Worm (Caenorhabditis elegans): Measurements from ENCODE around the gene rrf-3.

Gene rrf-3

ce11 chrII:8137379-8137778 is 24.9 kb upstream of the rrf-3 start:
- TF ChIP-seq C08G9.2 (tag; optimal IDR thresholded peaks at IDR 0.05) (peak; percentile 86), elt-4 (tag; optimal IDR thresholded peaks at IDR 0.05) (no peak), hlh-6 (tag; optimal IDR thresholded peaks at IDR 0.05) (no peak), lin-11 (tag; optimal IDR thresholded peaks at IDR 0.05) (no peak), ztf-16 (tag; optimal IDR thresholded peaks at IDR 0.05) (peak; percentile 28), T23F11.4 (GFP tag; optimal IDR thresholded peaks at IDR 0.05) (no peak), K09A11.1 (tag; optimal IDR thresholded peaks at IDR 0.05; ENCODE audit: insufficient read depth) (no peak), ahr-1 (tag; optimal IDR thresholded peaks at IDR 0.05) (peak; percentile 64), C38D4.7 (GFP tag; optimal IDR thresholded peaks at IDR 0.05) (no peak), ceh-45 (GFP tag; IDR thresholded peaks at IDR 0.05) (no peak), fkh-6 (tag; optimal IDR thresholded peaks at IDR 0.05) (no peak), ets-4 (tag; optimal IDR thresholded peaks at IDR 0.05) (peak; percentile 76), nhr-11 (tag; optimal IDR thresholded peaks at IDR 0.05) (no peak), sox-4 (tag; optimal IDR thresholded peaks at IDR 0.05) (no peak), pha-4 (tag; optimal IDR thresholded peaks at IDR 0.05) (no peak), tbx-7 (tag; optimal IDR thresholded peaks at IDR 0.05) (peak; percentile 77), madf-2 (tag; optimal IDR thresholded peaks at IDR 0.05) (no peak), F13H6.1 (tag; optimal IDR thresholded peaks at IDR 0.05) (peak; percentile 66), hlh-15 (tag; optimal IDR thresholded peaks at IDR 0.05) (no peak), lim-6 (tag; optimal IDR thresholded peaks at IDR 0.05) (peak; percentile 79), ceh-18 (tag; optimal IDR thresholded peaks at IDR 0.05) (no peak), ceh-6 (GFP tag; optimal IDR thresholded peaks at IDR 0.05) (no peak), ttx-3 (tag; optimal IDR thresholded peaks at IDR 0.05) (no peak), rnt-1 (tag; optimal IDR thresholded peaks at IDR 0.05) (peak; percentile 64), nhr-232 (tag; optimal IDR thresholded peaks at IDR 0.05) (no peak), eyg-1 (tag; optimal IDR thresholded peaks at IDR 0.05) (no peak), ceh-34 (tag; optimal IDR thresholded peaks at IDR 0.05) (peak; percentile 19), pat-9 (tag; optimal IDR thresholded peaks at IDR 0.05) (no peak), gmeb-2 (tag; optimal IDR thresholded peaks at IDR 0.05) (no peak), che-1 (tag; optimal IDR thresholded peaks at IDR 0.05) (no peak), unc-86 (tag; optimal IDR thresholded peaks at IDR 0.05) (no peak), pros-1 (tag; optimal IDR thresholded peaks at IDR 0.05) (no peak), ceh-19 (GFP tag; optimal IDR thresholded peaks at IDR 0.05) (no peak), ref-2 (tag; optimal IDR thresholded peaks at IDR 0.05) (peak; percentile 65), ceh-48 (tag; optimal IDR thresholded peaks at IDR 0.05) (no peak), K02D7.2 (tag; optimal IDR thresholded peaks at IDR 0.05) (no peak), ceh-31 (tag; optimal IDR thresholded peaks at IDR 0.05) (peak; percentile 93), hlh-8 (tag; optimal IDR thresholded peaks at IDR 0.05) (peak; percentile 46), sox-2 (GFP tag; IDR thresholded peaks at IDR 0.05) (no peak), hlh-30 (tag; optimal IDR thresholded peaks at IDR 0.05; ENCODE audit: insufficient read depth) (no peak), ama-1 (optimal IDR thresholded peaks at IDR 0.05) (no peak), mec-3 (tag; optimal IDR thresholded peaks at IDR 0.05; ENCODE audit: borderline replicate concordance) (peak; percentile 71), nfya-1 (tag; optimal IDR thresholded peaks at IDR 0.05) (no peak), dmd-4 (tag; optimal IDR thresholded peaks at IDR 0.05; ENCODE audit: borderline replicate concordance) (no peak), ceh-22 (tag; optimal IDR thresholded peaks at IDR 0.05) (no peak), unc-3 (GFP tag; conservative IDR thresholded peaks at IDR 0.05) (no peak), unc-3 (tag; optimal IDR thresholded peaks at IDR 0.05) (peak; percentile 28), dve-1 (tag; optimal IDR thresholded peaks at IDR 0.05) (no peak), fax-1 (tag; optimal IDR thresholded peaks at IDR 0.05) (peak; percentile 83), ceh-14 (tag; optimal IDR thresholded peaks at IDR 0.05) (peak; percentile 72), pax-1 (tag; optimal IDR thresholded peaks at IDR 0.05) (no peak), elt-2 (tag; optimal IDR thresholded peaks at IDR 0.05) (peak; percentile 59), ceh-30 (tag; optimal IDR thresholded peaks at IDR 0.05) (no peak), odd-2 (tag; optimal IDR thresholded peaks at IDR 0.05) (no peak)

Measured in whole organism, late embryonic.